Worm (Caenorhabditis elegans) whole organism, late embryonic: ENCODE data around the gene elt-4.

Source experiments
- C08G9.2 ChIP-seq: sonication (generic microtip); optimal IDR thresholded peaks from 2 replicates; lab custom pipeline; 2016; ENCODE audit warnings: mild to moderate bottlenecking, missing genetic modification characterization, moderate library complexity, missing compliant biosample characterization
- F13H6.1 ChIP-seq: sonication (generic microtip); optimal IDR thresholded peaks from 2 replicates; lab custom pipeline; 2016; ENCODE audit warnings: missing genetic modification characterization, missing compliant biosample characterization
- ahr-1 ChIP-seq: sonication (generic microtip); optimal IDR thresholded peaks from 2 replicates; lab custom pipeline; 2016; ENCODE audit warnings: missing genetic modification characterization, missing compliant biosample characterization
- ceh-2 ChIP-seq: sonication (generic microtip); optimal IDR thresholded peaks from 2 replicates; lab custom pipeline; 2016; ENCODE audit warnings: missing genotype, missing genetic modification characterization, missing compliant biosample characterization
- ceh-22 ChIP-seq: sonication (generic microtip); optimal IDR thresholded peaks from 2 replicates; lab custom pipeline; 2017; ENCODE audit warnings: missing biosample characterization, missing genetic modification characterization
- ceh-30 ChIP-seq: fragments of 150-350 bp; optimal IDR thresholded peaks from 2 replicates; lab custom pipeline; 2014; ENCODE audit warnings: missing biosample characterization, missing genetic modification characterization
- ceh-48 ChIP-seq: sonication (generic microtip); optimal IDR thresholded peaks from 2 replicates; lab custom pipeline; 2016; ENCODE audit warnings: missing genetic modification characterization, inconsistent platforms, missing compliant biosample characterization
- fkh-10 ChIP-seq: fragments of 150-350 bp; optimal IDR thresholded peaks from 2 replicates; lab custom pipeline; 2014; ENCODE audit warnings: missing biosample characterization, missing genetic modification reagents, missing genetic modification characterization
- lin-11 ChIP-seq: fragments of 200-800 bp; sonication (Bioruptor generic); optimal IDR thresholded peaks from 2 replicates; lab custom pipeline; 2018; ENCODE audit warnings: mild to moderate bottlenecking, missing genetic modification characterization, missing compliant biosample characterization
- nhr-232 ChIP-seq: sonication (generic microtip); optimal IDR thresholded peaks from 2 replicates; lab custom pipeline; 2016; ENCODE audit warnings: missing genetic modification characterization, missing compliant biosample characterization
- pha-2 ChIP-seq: sonication (generic microtip); optimal IDR thresholded peaks from 2 replicates; lab custom pipeline; 2017; ENCODE audit warnings: mild to moderate bottlenecking, missing genetic modification characterization, missing compliant biosample characterization
- pha-4 ChIP-seq: fragments of 150-350 bp; optimal IDR thresholded peaks from 2 replicates; lab custom pipeline; 2018; ENCODE audit warnings: missing biosample characterization, missing genetic modification reagents, missing genetic modification characterization
- zip-5 ChIP-seq: sonication (generic microtip); optimal IDR thresholded peaks from 2 replicates; lab custom pipeline; 2016; ENCODE audit warnings: missing genetic modification characterization, missing compliant biosample characterization

DNA sequence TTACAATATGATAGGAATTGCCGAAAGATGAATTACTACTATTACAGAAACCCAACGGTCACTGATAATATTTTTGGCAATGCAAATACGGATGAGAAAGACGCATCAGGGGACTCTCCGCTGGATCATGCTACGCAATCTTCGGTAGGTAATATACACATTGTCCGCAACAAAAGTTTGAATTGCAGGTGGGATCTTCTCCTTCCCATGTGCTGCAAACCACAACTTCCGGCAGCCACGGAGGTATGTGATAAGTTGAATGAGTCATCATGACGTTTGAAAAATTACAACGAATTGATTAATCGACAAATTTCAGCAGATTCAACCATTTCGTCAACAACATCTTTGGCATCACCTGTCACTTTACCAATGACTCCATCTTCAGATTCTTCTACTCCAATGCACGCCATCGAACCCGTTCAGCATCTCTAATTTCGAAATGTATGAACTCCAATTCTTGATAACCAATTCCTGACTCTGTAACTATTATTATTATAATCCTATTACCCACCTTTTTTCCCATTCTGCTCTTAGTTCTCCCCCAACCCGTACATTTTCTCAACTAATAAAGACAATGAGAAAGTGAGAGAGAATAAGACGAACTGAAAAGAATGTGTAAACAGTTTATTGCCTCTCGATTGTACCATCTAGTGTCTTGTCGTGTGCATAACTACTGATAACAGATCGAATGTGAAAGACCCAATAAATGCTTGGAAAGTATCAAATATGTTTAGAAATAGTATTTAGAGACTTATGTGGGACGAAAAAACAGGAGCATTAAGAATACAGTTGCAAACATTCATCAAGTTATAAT, 2.1 kb downstream of the elt-4 start:
- TF ChIP-seq C08G9.2 (tag; lab: Kevin White, UChicago): no peak
- TF ChIP-seq ceh-48 (tag; lab: Kevin White, UChicago): no peak
- TF ChIP-seq pha-2 (tag; lab: Kevin White, UChicago): no peak
- TF ChIP-seq fkh-10 (GFP tag; lab: Kevin White, UChicago): no peak
- TF ChIP-seq zip-5 (tag; lab: Kevin White, UChicago): no peak
- TF ChIP-seq nhr-232 (tag; lab: Kevin White, UChicago): no peak
- no peak for TF ChIP-seq lin-11 (tag; lab: Kevin White, UChicago)
- TF ChIP-seq F13H6.1 (tag; lab: Kevin White, UChicago): no peak
- no peak for TF ChIP-seq ceh-30 (tag; lab: Kevin White, UChicago)
- TF ChIP-seq ahr-1 (tag; lab: Kevin White, UChicago): no peak
- TF ChIP-seq ceh-2 (tag; lab: Kevin White, UChicago): no peak
- TF ChIP-seq ceh-22 (tag; lab: Kevin White, UChicago): no peak
- no peak for TF ChIP-seq pha-4 (tag; lab: Kevin White, UChicago)
